Worm (Caenorhabditis elegans): ENCODE measurements around the gene rig-3.

DNA sequence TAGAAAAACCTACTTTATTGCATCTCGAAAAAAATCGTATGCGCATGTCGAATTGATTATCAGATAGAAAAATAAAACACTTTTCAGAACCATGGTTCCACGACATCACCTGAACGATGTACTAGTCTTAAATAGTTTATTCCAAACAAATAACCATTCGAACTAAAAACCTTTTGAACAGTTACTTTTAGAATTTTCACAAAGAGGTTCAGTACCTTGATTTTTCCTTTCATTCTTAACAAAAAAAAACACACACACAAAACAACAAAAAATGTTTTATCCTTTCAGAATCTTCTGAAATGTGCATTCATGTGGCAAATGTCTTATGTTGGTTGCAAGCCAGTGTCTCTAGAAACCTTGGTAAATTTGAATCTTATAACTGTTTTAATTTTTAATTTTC is 21.3 kb downstream of the rig-3 start, which contains the start of gene F41C6.4:
- TF ChIP-seq gei-17 (GFP tag; optimal IDR thresholded peaks at IDR 0.05) (no peak), ama-1 (optimal IDR thresholded peaks at IDR 0.05) (no peak), ama-1 (GFP tag; optimal IDR thresholded peaks at IDR 0.05) (no peak), ztf-26 (tag; optimal IDR thresholded peaks at IDR 0.05) (no peak), nhr-120 (GFP tag; IDR thresholded peaks at IDR 0.05) (no peak), snpc-3.4 (tag; optimal IDR thresholded peaks at IDR 0.05) (no peak), B0019.2 (GFP tag; conservative IDR thresholded peaks at IDR 0.05) (no peak), pha-4 (tag; optimal IDR thresholded peaks at IDR 0.05) (no peak), ccch-3 (GFP tag; optimal IDR thresholded peaks at IDR 0.05) (no peak), lir-1 (GFP tag; conservative IDR thresholded peaks at IDR 0.05) (no peak), K11D2.4 (GFP tag; IDR thresholded peaks at IDR 0.05) (no peak), snpc-1.1 (tag; optimal IDR thresholded peaks at IDR 0.05; ENCODE audit: insufficient read depth) (no peak), ceh-58 (GFP tag; IDR thresholded peaks at IDR 0.05) (no peak), rec-8 (tag; optimal IDR thresholded peaks at IDR 0.05) (no peak)

Data from whole organism, young adult.